Worm (Caenorhabditis elegans) whole organism, late embryonic: ENCODE results near the gene secs-1.

Source experiments
- C38D4.7 ChIP-seq: fragments of 200-800 bp; sonication (Bioruptor generic); optimal IDR thresholded peaks from 2 replicates; lab custom pipeline; 2018; ENCODE audit warnings: mild to moderate bottlenecking, missing genetic modification characterization, moderate library complexity, missing compliant biosample characterization
- F13H6.1 ChIP-seq: sonication (generic microtip); optimal IDR thresholded peaks from 2 replicates; lab custom pipeline; 2016; ENCODE audit warnings: missing genetic modification characterization, missing compliant biosample characterization
- K02D7.2 ChIP-seq: sonication (generic microtip); optimal IDR thresholded peaks from 2 replicates; lab custom pipeline; 2017; ENCODE audit warnings: mild to moderate bottlenecking, missing genetic modification characterization, missing compliant biosample characterization
- T23F11.4 ChIP-seq: fragments of 200-800 bp; sonication (Bioruptor generic); optimal IDR thresholded peaks from 2 replicates; lab custom pipeline; 2018; ENCODE audit warnings: mild to moderate bottlenecking, missing genetic modification characterization, missing compliant biosample characterization
- Y22D7AL.16 ChIP-seq: sonication (generic microtip); optimal IDR thresholded peaks from 2 replicates; lab custom pipeline; 2016; ENCODE audit warnings: missing genetic modification characterization, missing compliant biosample characterization
- ceh-14 ChIP-seq: sonication (generic microtip); optimal IDR thresholded peaks from 2 replicates; lab custom pipeline; 2016; ENCODE audit warnings: missing genotype, missing genetic modification characterization, missing compliant biosample characterization
- ceh-19 ChIP-seq: fragments of 200-800 bp; sonication (Bioruptor generic); optimal IDR thresholded peaks from 2 replicates; lab custom pipeline; 2018; ENCODE audit warnings: mild to moderate bottlenecking, missing genetic modification characterization, missing compliant biosample characterization
- ceh-2 ChIP-seq: sonication (generic microtip); optimal IDR thresholded peaks from 2 replicates; lab custom pipeline; 2016; ENCODE audit warnings: missing genotype, missing genetic modification characterization, missing compliant biosample characterization
- ceh-22 ChIP-seq: sonication (generic microtip); optimal IDR thresholded peaks from 2 replicates; lab custom pipeline; 2017; ENCODE audit warnings: missing biosample characterization, missing genetic modification characterization
- ceh-30 ChIP-seq: fragments of 150-350 bp; optimal IDR thresholded peaks from 2 replicates; lab custom pipeline; 2014; ENCODE audit warnings: missing biosample characterization, missing genetic modification characterization
- ceh-31 ChIP-seq: sonication (generic microtip); optimal IDR thresholded peaks from 2 replicates; lab custom pipeline; 2016; ENCODE audit warnings: missing genetic modification characterization, missing compliant biosample characterization
- ceh-34 ChIP-seq: sonication (generic microtip); optimal IDR thresholded peaks from 2 replicates; lab custom pipeline; 2016; ENCODE audit warnings: mild to moderate bottlenecking, missing genetic modification characterization, missing compliant biosample characterization
- che-1 ChIP-seq: sonication (generic microtip); optimal IDR thresholded peaks from 2 replicates; lab custom pipeline; 2016; ENCODE audit warnings: mild to moderate bottlenecking, missing genetic modification characterization, missing compliant biosample characterization
- dmd-4 ChIP-seq: sonication (generic microtip); optimal IDR thresholded peaks from 2 replicates; lab custom pipeline; 2016; ENCODE audit warnings: borderline replicate concordance, missing genetic modification characterization, missing compliant biosample characterization
- dve-1 ChIP-seq: sonication (generic microtip); optimal IDR thresholded peaks from 2 replicates; lab custom pipeline; 2017; ENCODE audit warnings: antibody characterized with exemption, mild to moderate bottlenecking, missing genetic modification characterization, missing compliant biosample characterization
- elt-2 ChIP-seq: sonication (generic microtip); optimal IDR thresholded peaks from 2 replicates; lab custom pipeline; 2016; ENCODE audit warnings: missing genetic modification reagents, missing genetic modification characterization, missing compliant biosample characterization
- fax-1 ChIP-seq: sonication (generic microtip); optimal IDR thresholded peaks from 2 replicates; lab custom pipeline; 2016; ENCODE audit warnings: missing genotype, missing genetic modification characterization, missing compliant biosample characterization
- fkh-10 ChIP-seq: fragments of 150-350 bp; optimal IDR thresholded peaks from 2 replicates; lab custom pipeline; 2014; ENCODE audit warnings: missing biosample characterization, missing genetic modification reagents, missing genetic modification characterization
- fkh-6 ChIP-seq: sonication (generic microtip); optimal IDR thresholded peaks from 2 replicates; lab custom pipeline; 2016; ENCODE audit warnings: missing genetic modification characterization, missing compliant biosample characterization
- hlh-30 ChIP-seq: sonication (generic microtip); optimal IDR thresholded peaks from 2 replicates; lab custom pipeline; 2017; ENCODE audit warnings: antibody characterized with exemption, missing genetic modification characterization, missing compliant biosample characterization; ENCODE audit not compliant: insufficient read depth
- lim-6 ChIP-seq: sonication (generic microtip); optimal IDR thresholded peaks from 2 replicates; lab custom pipeline; 2016; ENCODE audit warnings: missing genetic modification characterization, missing compliant biosample characterization
- lin-11 ChIP-seq: fragments of 200-800 bp; sonication (Bioruptor generic); optimal IDR thresholded peaks from 2 replicates; lab custom pipeline; 2018; ENCODE audit warnings: mild to moderate bottlenecking, missing genetic modification characterization, missing compliant biosample characterization
- mec-3 ChIP-seq: sonication (generic microtip); optimal IDR thresholded peaks from 2 replicates; lab custom pipeline; 2016; ENCODE audit warnings: borderline replicate concordance, missing genetic modification characterization, missing compliant biosample characterization
- npax-4 ChIP-seq: sonication (generic microtip); optimal IDR thresholded peaks from 2 replicates; lab custom pipeline; 2016; ENCODE audit warnings: missing genetic modification characterization, missing compliant biosample characterization
- odd-2 ChIP-seq: sonication (generic microtip); optimal IDR thresholded peaks from 2 replicates; lab custom pipeline; 2017; ENCODE audit warnings: antibody characterized with exemption, mild to moderate bottlenecking, missing genetic modification characterization, missing compliant biosample characterization
- pat-9 ChIP-seq: fragments of 200-800 bp; sonication (Bioruptor generic); optimal IDR thresholded peaks from 2 replicates; lab custom pipeline; 2018; ENCODE audit warnings: mild to moderate bottlenecking, missing genetic modification characterization, moderate library complexity, missing compliant biosample characterization
- pqm-1 ChIP-seq: sonication (generic microtip); optimal IDR thresholded peaks from 2 replicates; lab custom pipeline; 2016; ENCODE audit warnings: missing genetic modification characterization, missing compliant biosample characterization
- ref-2 ChIP-seq: sonication (generic microtip); optimal IDR thresholded peaks from 2 replicates; lab custom pipeline; 2016; ENCODE audit warnings: missing genetic modification characterization, missing compliant biosample characterization
- rnt-1 ChIP-seq: sonication (generic microtip); optimal IDR thresholded peaks from 2 replicates; lab custom pipeline; 2016; ENCODE audit warnings: missing genetic modification characterization, missing compliant biosample characterization
- sox-2 ChIP-seq: fragments of 200-800 bp; sonication (Bioruptor generic); IDR thresholded peaks from 2 replicates; pipeline ENCODE4 v1.3.6; 2022; ENCODE audit warnings: missing genetic modification reagents, missing genetic modification characterization, missing compliant biosample characterization
- sox-4 ChIP-seq: sonication (generic microtip); optimal IDR thresholded peaks from 2 replicates; lab custom pipeline; 2017; ENCODE audit warnings: mild to moderate bottlenecking, missing genetic modification characterization, inconsistent platforms, missing compliant biosample characterization
- syd-9 ChIP-seq: sonication (generic microtip); optimal IDR thresholded peaks from 2 replicates; lab custom pipeline; 2016; ENCODE audit warnings: mild to moderate bottlenecking, missing genetic modification characterization, moderate library complexity, missing compliant biosample characterization
- ttx-3 ChIP-seq: sonication (generic microtip); optimal IDR thresholded peaks from 2 replicates; lab custom pipeline; 2016; ENCODE audit warnings: missing genetic modification reagents, missing genetic modification characterization, missing compliant biosample characterization
- unc-55 ChIP-seq: sonication (generic microtip); optimal IDR thresholded peaks from 2 replicates; lab custom pipeline; 2017; ENCODE audit warnings: missing biosample characterization, missing genetic modification reagents, missing genetic modification characterization
- unc-86 ChIP-seq: sonication (generic microtip); optimal IDR thresholded peaks from 2 replicates; lab custom pipeline; 2016; ENCODE audit warnings: missing genetic modification characterization, missing compliant biosample characterization
- zip-5 ChIP-seq: sonication (generic microtip); optimal IDR thresholded peaks from 2 replicates; lab custom pipeline; 2016; ENCODE audit warnings: missing genetic modification characterization, missing compliant biosample characterization
- ztf-16 ChIP-seq: sonication (generic microtip); optimal IDR thresholded peaks from 2 replicates; lab custom pipeline; 2017; ENCODE audit warnings: missing genetic modification characterization, missing compliant biosample characterization

The secs-1 gene

ce11 chrV:10760839-10761238 lies 43.4 kb downstream of the secs-1 start:
- TF ChIP-seq npax-4 (tag; lab: Kevin White, UChicago) (no peak), fax-1 (no peak), T23F11.4 (GFP tag; lab: Kevin White, UChicago) (no peak), che-1 (tag; lab: Kevin White, UChicago) (no peak), F13H6.1 (tag; lab: Kevin White, UChicago) (no peak), pat-9 (no peak), ztf-16 (tag; lab: Kevin White, UChicago) (no peak), lin-11 (tag; lab: Kevin White, UChicago) (no peak), ceh-31 (tag; lab: Kevin White, UChicago) (no peak)
- TF ChIP-seq, all 69 proteins: peak for 0

ce11 chrV:10758658-10759057 lies 45.6 kb downstream of the secs-1 start, which contains the start of gene F28H7.8:
Gene F28H7.8, plus strand, starts transcription at chrV:10758958.
- TF ChIP-seq pqm-1 (tag; lab: Kevin White, UChicago) (no peak), ceh-30 (tag; lab: Kevin White, UChicago) (no peak), dmd-4 (tag; lab: Kevin White, UChicago) (no peak), syd-9 (tag; lab: Kevin White, UChicago) (no peak), sox-2 (GFP tag; lab: Robert Waterston, UW) (no peak), ceh-14 (tag; lab: Kevin White, UChicago) (no peak), unc-86 (tag; lab: Kevin White, UChicago) (no peak), fkh-10 (GFP tag; lab: Kevin White, UChicago) (no peak)

- TF ChIP-seq ceh-34 (tag; lab: Kevin White, UChicago): no peak
- no peak for TF ChIP-seq fkh-6
- no peak for TF ChIP-seq ztf-16 (tag; lab: Kevin White, UChicago)
- TF ChIP-seq lim-6 (tag; lab: Kevin White, UChicago): no peak
- TF ChIP-seq ceh-22: no peak
- TF ChIP-seq ttx-3 (tag; lab: Kevin White, UChicago): no peak
- no peak for TF ChIP-seq dve-1 (tag; lab: Kevin White, UChicago)
- TF ChIP-seq odd-2 (tag; lab: Kevin White, UChicago): no peak
- no peak for TF ChIP-seq rnt-1 (tag; lab: Kevin White, UChicago)
- TF ChIP-seq C38D4.7: no peak
- no peak for TF ChIP-seq F13H6.1 (tag; lab: Kevin White, UChicago)
- no peak for TF ChIP-seq fax-1
- TF ChIP-seq ceh-30 (tag; lab: Kevin White, UChicago): no peak
- no peak for TF ChIP-seq sox-4 (tag; lab: Kevin White, UChicago)
- no peak for TF ChIP-seq ceh-19 (GFP tag; lab: Kevin White, UChicago)
- TF ChIP-seq unc-55 (GFP tag; lab: Kevin White, UChicago): no peak
- no peak for TF ChIP-seq ref-2
- TF ChIP-seq zip-5 (tag; lab: Kevin White, UChicago): no peak
- TF ChIP-seq unc-86 (tag; lab: Kevin White, UChicago): no peak
- no peak for TF ChIP-seq mec-3 (tag; lab: Kevin White, UChicago)
These were observed 47.1 kb downstream of the secs-1 start for ce11 chrV:10757128-10757527.

ce11 chrV:10756698-10757097 lies 47.6 kb downstream of the secs-1 start, which contains the start of gene irld-6:
Gene irld-6, minus strand, starts transcription at chrV:10756798.
- TF ChIP-seq ceh-2 (tag; lab: Kevin White, UChicago): no peak
- TF ChIP-seq syd-9 (tag; lab: Kevin White, UChicago): no peak
- no peak for TF ChIP-seq npax-4 (tag; lab: Kevin White, UChicago)
- no peak for TF ChIP-seq hlh-30 (tag; lab: Kevin White, UChicago)
- no peak for TF ChIP-seq Y22D7AL.16
- TF ChIP-seq unc-55 (GFP tag; lab: Kevin White, UChicago): no peak
- TF ChIP-seq K02D7.2: no peak
- no peak for TF ChIP-seq elt-2 (tag; lab: Kevin White, UChicago)
- TF ChIP-seq, all 69 proteins: peak for 0
